Fruit fly (Drosophila melanogaster): ENCODE results near the gene CG13305.

The CG13305 gene

DNA sequence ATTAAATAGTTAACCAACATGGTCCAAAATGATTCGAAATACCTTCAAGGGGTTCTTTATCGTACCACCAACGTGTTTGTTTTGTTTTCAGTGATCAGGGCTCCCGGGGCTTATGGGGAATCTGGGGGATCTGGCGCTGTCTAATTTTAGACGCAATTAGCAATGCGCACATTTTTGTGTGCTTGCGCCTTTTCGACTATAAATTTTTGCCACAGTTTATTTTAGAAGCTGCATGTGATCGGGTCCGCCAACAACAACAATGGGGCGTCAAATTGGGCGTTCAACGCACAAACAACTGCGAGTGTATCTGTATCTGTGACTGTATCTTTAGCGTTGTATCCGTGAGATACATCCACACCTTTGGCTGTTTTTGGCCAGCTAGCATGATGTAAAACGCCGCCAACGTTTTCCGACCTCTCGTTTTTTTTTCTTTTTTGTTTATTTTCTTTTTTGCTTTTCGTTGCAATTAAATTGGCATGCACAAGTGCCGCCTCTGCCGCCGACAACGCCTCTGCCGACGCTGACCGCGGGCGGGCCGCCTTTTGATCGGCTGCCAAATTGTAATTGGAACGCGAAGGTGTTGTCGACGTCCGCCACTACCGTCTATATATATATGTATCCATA, 26.9 kb upstream of the CG13305 start:
- TF ChIP-seq Ets98B (GFP tag; IDR thresholded peaks at IDR 0.05) = peak; percentile 50; the same call in 1 of the 2 replicates
- peak; percentile 47; the same call in 1 of the 3 replicates for TF ChIP-seq fd96Ca (GFP tag; IDR thresholded peaks at IDR 0.05)
- peak; percentile 83 for TF ChIP-seq CG32121 (GFP tag; IDR thresholded peaks at IDR 0.05)
- no peak for TF ChIP-seq D1 (tag; optimal IDR thresholded peaks at IDR 0.05)
- TF ChIP-seq CG12605 (GFP tag; IDR thresholded peaks at IDR 0.05) = 0 out of 2 replicates have a peak, but pooled peaks have one; percentile 40
- no peak for TF ChIP-seq Pif1A (GFP tag; optimal IDR thresholded peaks at IDR 0.05)

- TF ChIP-seq CG12605 (GFP tag; IDR thresholded peaks at IDR 0.05) = 0 out of 2 replicates have a peak, but pooled peaks have one; percentile 6
- TF ChIP-seq CG4496 (GFP tag; IDR thresholded peaks at IDR 0.05) = peak; percentile 76
- peak; percentile 43 for TF ChIP-seq CG8159 (tag; optimal IDR thresholded peaks at IDR 0.05)
- TF ChIP-seq EcR (GFP tag; optimal IDR thresholded peaks at IDR 0.05) = peak; percentile 8
- no peak for TF ChIP-seq CG34367 (tag; optimal IDR thresholded peaks at IDR 0.05)
- TF ChIP-seq CG10348 (GFP tag; IDR thresholded peaks at IDR 0.05) = no peak
- peak; percentile 69; the same call in 1 of the 2 replicates for TF ChIP-seq CG32121 (GFP tag; IDR thresholded peaks at IDR 0.05)
- TF ChIP-seq gl (tag; optimal IDR thresholded peaks at IDR 0.05) = no peak
- peak; percentile 65 for TF ChIP-seq CG13204 (GFP tag; optimal IDR thresholded peaks at IDR 0.05)
- TF ChIP-seq Ets98B (GFP tag; IDR thresholded peaks at IDR 0.05) = peak; percentile 49
- TF ChIP-seq Pif1B (GFP tag; optimal IDR thresholded peaks at IDR 0.05) = no peak
- peak; percentile 23 for TF ChIP-seq D1 (tag; optimal IDR thresholded peaks at IDR 0.05)
- TF ChIP-seq CG9948 (tag; optimal IDR thresholded peaks at IDR 0.05) = peak; percentile 27
- peak; percentile 53 for TF ChIP-seq CG8301 (tag; optimal IDR thresholded peaks at IDR 0.05)
- TF ChIP-seq CG17806 (tag; optimal IDR thresholded peaks at IDR 0.05) = peak; percentile 44
- peak; percentile 36 for TF ChIP-seq CG14655 (GFP tag; optimal IDR thresholded peaks at IDR 0.05)
- no peak for TF ChIP-seq CG15710 (tag; optimal IDR thresholded peaks at IDR 0.05)
- TF ChIP-seq rn (GFP tag; IDR thresholded peaks at IDR 0.05) = no peak
- 0 out of 3 replicates have a peak, but pooled peaks have one; percentile 24 for TF ChIP-seq fd96Ca (GFP tag; IDR thresholded peaks at IDR 0.05)
- TF ChIP-seq Snoo (tag; optimal IDR thresholded peaks at IDR 0.05) = peak; percentile 54
- TF ChIP-seq Pif1A (GFP tag; optimal IDR thresholded peaks at IDR 0.05) = peak; percentile 49
Measured at dm6 chr3L:8672199-8673059, 25.8 kb upstream of the CG13305 start.

DNA sequence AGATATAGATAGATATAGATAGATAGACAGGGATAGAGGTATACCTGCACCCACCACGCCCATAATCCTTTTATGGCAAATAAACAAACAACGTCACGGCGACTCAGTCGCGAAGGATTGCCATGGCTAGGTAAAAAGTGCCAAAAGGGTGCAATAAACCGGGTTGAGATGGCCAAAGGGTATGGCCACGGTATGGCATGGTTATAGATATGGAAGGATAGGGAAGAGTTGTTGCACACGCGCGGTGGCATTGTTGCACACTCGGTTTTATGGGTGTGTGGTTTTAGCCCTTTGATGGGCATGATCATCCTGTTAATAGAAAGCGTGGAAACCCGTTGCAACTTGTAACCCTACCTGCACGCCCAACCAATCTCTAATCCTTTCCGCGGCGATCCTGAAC, 24.4 kb upstream of the CG13305 start:
- no peak for TF ChIP-seq D1 (tag; optimal IDR thresholded peaks at IDR 0.05)
- no peak for TF ChIP-seq CG9948 (tag; optimal IDR thresholded peaks at IDR 0.05)

- no peak for TF ChIP-seq CG9948 (tag; optimal IDR thresholded peaks at IDR 0.05)
- TF ChIP-seq CG34367 (tag; optimal IDR thresholded peaks at IDR 0.05) = no peak
- no peak for TF ChIP-seq CG10348 (GFP tag; IDR thresholded peaks at IDR 0.05)
- TF ChIP-seq CG4496 (GFP tag; IDR thresholded peaks at IDR 0.05) = no peak
- TF ChIP-seq gl (tag; optimal IDR thresholded peaks at IDR 0.05) = no peak
- no peak for TF ChIP-seq CG14655 (GFP tag; optimal IDR thresholded peaks at IDR 0.05)
- TF ChIP-seq CG8159 (tag; optimal IDR thresholded peaks at IDR 0.05) = no peak
- no peak for TF ChIP-seq Pif1A (GFP tag; optimal IDR thresholded peaks at IDR 0.05)
Measured at dm6 chr3L:8669847-8670622, 23.4 kb upstream of the CG13305 start.

dm6 chr3L:8669087-8669486, 22.5 kb upstream of the CG13305 start:
- peak; percentile 83 for TF ChIP-seq CG9948 (tag; optimal IDR thresholded peaks at IDR 0.05)
- 0 out of 2 replicates have a peak, but pooled peaks have one; percentile 38 for TF ChIP-seq CG12605 (GFP tag; IDR thresholded peaks at IDR 0.05)
- peak; percentile 69; the same call in 2 of the 3 replicates for TF ChIP-seq fd96Ca (GFP tag; IDR thresholded peaks at IDR 0.05)
- TF ChIP-seq CG32121 (GFP tag; IDR thresholded peaks at IDR 0.05) = no peak
- peak; percentile 67 for TF ChIP-seq Pif1B (GFP tag; optimal IDR thresholded peaks at IDR 0.05)
- peak; percentile 90 for TF ChIP-seq CG17806 (tag; optimal IDR thresholded peaks at IDR 0.05)
- TF ChIP-seq CG14655 (GFP tag; optimal IDR thresholded peaks at IDR 0.05) = peak; percentile 74
- TF ChIP-seq CG34367 (tag; optimal IDR thresholded peaks at IDR 0.05) = peak; percentile 88
- peak; percentile 35; the same call in 1 of the 2 replicates for TF ChIP-seq Ets98B (GFP tag; IDR thresholded peaks at IDR 0.05)
- peak; percentile 77 for TF ChIP-seq CG4496 (GFP tag; IDR thresholded peaks at IDR 0.05)
- peak; percentile 69 for TF ChIP-seq D1 (tag; optimal IDR thresholded peaks at IDR 0.05)
- no peak for TF ChIP-seq CG13204 (GFP tag; optimal IDR thresholded peaks at IDR 0.05)
- peak; percentile 86 for TF ChIP-seq EcR (GFP tag; optimal IDR thresholded peaks at IDR 0.05)
- peak; percentile 88 for TF ChIP-seq CG15710 (tag; optimal IDR thresholded peaks at IDR 0.05)
- TF ChIP-seq gl (tag; optimal IDR thresholded peaks at IDR 0.05) = peak; percentile 78
- TF ChIP-seq CG8159 (tag; optimal IDR thresholded peaks at IDR 0.05) = peak; percentile 92
- no peak for TF ChIP-seq CG10348 (GFP tag; IDR thresholded peaks at IDR 0.05)
- peak; percentile 83 for TF ChIP-seq Pif1A (GFP tag; optimal IDR thresholded peaks at IDR 0.05)
- TF ChIP-seq Snoo (tag; optimal IDR thresholded peaks at IDR 0.05) = peak; percentile 78
- peak; percentile 45 for TF ChIP-seq CG8301 (tag; optimal IDR thresholded peaks at IDR 0.05)
- TF ChIP-seq rn (GFP tag; IDR thresholded peaks at IDR 0.05) = no peak

All from whole organism, pupa.